Fruit fly (Drosophila melanogaster): ENCODE data around the gene Prp5.

Gene Prp5

DNA sequence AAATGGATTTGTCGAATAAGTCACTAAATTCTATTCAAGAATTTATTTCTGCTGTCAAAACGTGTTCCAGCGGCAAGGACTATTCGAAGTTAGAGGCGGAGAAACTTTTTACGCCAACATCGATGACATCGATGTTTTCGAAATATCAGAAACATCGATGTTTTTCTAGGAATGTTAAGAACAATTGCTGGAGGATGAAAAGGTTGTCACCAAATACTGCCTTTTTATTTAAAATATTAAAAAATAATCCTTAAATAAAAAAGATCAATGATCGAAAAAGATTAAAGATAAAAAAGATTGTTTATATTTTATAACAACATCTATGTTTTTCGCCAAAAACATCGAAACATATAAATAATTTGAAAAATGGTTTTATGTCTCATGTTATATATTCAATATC lies 3.0 kb upstream of the Prp5 start, which contains the start of gene CG9123:
TSS of gene CG9123 (minus strand) at position 101 of the 400 bp plus-strand sequence.
- no peak for TF ChIP-seq CG17801 (GFP tag; optimal IDR thresholded peaks at IDR 0.05; ENCODE audit: partially characterized antibody)

DNA sequence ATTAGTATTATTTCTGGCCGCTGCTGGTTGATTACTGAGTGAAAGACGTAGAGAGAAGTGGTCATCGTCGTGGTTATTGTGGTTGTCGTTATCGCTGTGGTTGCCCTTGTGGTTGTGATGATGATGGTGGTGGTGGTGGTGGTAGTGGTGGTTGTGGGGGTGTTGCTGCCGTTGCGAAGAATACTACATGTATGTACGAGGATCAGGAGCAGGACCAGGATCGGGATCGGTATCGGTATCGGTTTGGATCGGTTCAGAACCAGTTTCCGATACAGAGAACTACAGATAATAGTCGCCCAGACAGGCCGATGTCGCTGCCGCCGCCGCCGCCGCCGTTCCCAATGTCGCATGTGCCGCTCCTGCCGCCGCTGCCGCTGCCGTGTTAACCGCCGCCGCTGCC lies 7.7 kb downstream of the Prp5 start:
- no peak for TF ChIP-seq CG17801 (GFP tag; optimal IDR thresholded peaks at IDR 0.05; ENCODE audit: partially characterized antibody)

DNA sequence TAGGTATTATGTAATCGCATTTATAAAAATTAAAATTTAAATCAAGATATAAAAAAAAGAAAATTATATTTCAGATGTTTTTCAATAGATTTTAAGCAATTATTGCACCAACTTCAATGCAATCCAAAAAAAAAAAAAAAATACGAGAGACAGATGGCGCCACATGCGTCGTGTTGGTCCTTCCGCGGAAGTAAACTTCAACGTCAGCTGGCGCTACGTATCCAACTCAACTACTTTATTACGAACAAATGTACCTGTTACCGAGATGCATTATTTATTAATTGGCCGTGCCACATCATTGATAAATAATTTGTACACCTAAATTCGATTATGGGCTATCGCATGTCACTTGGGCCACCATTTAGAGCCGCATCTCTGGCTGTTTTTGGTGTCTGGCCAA lies 8.7 kb downstream of the Prp5 start:
- TF ChIP-seq CG17801 (GFP tag; optimal IDR thresholded peaks at IDR 0.05; ENCODE audit: partially characterized antibody) = no peak

DNA sequence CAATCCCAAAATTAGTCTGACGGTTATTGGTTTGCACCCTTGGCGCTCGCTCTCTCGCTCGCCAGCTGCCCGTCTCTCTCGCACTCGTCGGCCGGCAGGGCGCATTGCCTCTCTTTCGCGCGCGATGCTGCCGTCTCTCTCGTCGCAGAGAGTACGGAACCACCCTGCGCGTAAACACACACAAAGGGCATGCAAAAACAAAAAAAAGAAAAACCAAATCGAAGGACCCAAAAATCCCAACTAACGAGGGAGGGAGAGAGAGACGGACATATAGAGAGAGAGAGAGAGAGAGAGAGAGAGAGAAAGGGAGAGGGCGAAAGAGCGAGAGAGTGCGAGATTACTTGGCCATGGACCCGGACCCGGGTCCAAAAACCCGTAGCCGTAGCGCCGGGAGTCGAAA lies 11.4 kb downstream of the Prp5 start:
- TF ChIP-seq CG17801 (GFP tag; optimal IDR thresholded peaks at IDR 0.05; ENCODE audit: partially characterized antibody) = no peak

DNA sequence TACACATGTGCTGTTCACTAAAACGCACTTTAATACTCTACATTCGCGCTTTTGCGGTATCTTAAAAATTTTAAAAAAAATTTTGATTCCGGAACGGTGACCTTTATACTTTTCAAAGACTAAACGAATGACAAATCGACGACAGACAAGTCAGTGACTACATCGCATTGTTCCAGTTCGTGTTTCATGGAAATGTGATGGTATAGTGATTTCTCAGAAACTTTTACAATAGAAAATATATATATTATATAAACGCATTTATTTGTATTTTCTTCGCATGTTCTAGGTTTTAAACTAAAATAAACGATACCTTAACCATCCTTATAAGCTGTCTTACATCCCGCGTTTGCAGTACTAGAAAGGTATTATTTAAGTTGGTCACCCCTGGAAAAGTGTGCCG lies 16.0 kb downstream of the Prp5 start, which contains the start of gene Pp1-13C:
TSS of gene Pp1-13C (minus strand) at position 101 of the 400 bp plus-strand sequence.
- TF ChIP-seq CG17801 (GFP tag; optimal IDR thresholded peaks at IDR 0.05; ENCODE audit: partially characterized antibody) = no peak

DNA sequence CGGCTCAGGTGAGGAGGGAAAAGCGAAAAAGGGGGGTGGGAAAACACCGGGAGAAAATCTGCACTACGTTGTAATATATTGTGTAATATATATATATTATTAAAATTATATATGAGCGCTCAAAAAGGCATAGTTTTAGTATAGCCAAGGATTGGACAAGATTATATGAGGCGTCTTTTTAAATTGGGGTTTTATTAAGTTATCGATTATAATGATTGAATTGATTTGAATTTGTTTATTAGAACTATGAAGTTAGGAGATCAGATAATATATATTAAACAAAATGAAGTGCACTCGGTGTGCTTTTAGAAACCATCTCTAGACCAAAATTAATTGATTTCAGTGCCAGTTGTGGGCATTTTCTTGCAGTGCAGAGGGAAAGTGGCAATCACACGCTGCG lies 18.7 kb downstream of the Prp5 start:
- no peak for TF ChIP-seq CG17801 (GFP tag; optimal IDR thresholded peaks at IDR 0.05; ENCODE audit: partially characterized antibody)

DNA sequence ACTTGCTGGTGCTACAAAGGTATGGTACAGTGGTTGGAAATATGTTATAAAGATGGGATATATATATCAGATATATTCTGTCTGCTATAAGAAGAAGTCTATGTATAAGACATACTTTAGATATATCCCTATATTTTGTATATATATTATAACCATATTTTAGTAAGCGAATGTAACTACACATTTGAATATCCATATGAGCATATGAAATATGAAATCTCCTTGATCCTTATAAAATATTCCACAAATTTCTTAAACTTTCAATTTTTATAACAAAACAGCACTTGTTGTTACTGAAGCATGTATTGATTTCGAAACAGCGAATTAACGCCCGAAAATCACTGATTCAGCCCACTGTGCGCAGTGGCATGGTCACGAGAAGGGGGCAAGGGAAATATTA lies 19.5 kb downstream of the Prp5 start:
- TF ChIP-seq CG17801 (GFP tag; optimal IDR thresholded peaks at IDR 0.05; ENCODE audit: partially characterized antibody) = no peak

DNA sequence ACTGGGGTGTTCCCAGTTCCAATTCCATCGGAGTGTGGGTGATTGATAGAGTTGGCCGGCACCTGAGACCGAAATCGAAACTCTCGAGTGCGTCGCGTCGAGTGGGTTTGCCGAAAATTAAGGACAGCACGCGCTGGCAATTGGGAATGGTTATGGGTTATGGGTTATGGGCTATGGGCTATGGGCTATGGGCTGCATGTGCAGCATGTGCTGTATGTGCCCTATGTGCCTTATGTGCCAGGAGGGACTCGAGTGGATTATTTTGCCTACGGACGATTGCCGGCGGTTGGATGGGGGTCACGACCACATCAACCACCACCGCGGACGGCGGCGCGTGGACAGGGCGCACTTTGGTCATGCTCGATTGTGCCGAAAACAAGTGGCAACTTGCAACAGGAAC lies 25.1 kb downstream of the Prp5 start:
- no peak for TF ChIP-seq CG17801 (GFP tag; optimal IDR thresholded peaks at IDR 0.05; ENCODE audit: partially characterized antibody)

DNA sequence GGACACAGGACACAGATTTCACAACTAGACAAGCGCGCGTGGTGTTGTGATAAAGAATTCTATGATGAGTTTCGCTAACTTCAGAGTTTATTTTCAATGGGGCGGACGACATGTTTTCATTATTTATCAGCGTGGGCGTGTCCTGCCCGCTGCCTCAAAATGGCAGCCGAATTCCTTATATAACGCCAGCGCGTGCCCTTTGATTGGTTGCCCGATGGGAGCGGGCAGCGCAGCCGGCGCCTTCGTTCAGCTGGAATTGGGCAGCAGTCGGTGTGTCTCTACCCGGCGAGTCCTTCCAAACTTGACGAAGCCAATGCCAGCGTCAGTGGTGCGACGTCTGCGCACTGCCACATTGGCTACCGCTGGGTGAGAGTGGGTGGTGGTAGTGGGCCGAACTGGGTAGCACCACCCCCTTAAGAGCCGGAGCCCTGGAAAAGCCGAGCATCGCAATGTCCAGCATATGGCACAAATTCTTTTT lies 34.1 kb downstream of the Prp5 start, which contains the start of gene acj6:
TSS of gene acj6 (minus strand) at position 51 of the 478 bp plus-strand sequence.
- TF ChIP-seq CG17801 (GFP tag; optimal IDR thresholded peaks at IDR 0.05; ENCODE audit: partially characterized antibody) = no peak

DNA sequence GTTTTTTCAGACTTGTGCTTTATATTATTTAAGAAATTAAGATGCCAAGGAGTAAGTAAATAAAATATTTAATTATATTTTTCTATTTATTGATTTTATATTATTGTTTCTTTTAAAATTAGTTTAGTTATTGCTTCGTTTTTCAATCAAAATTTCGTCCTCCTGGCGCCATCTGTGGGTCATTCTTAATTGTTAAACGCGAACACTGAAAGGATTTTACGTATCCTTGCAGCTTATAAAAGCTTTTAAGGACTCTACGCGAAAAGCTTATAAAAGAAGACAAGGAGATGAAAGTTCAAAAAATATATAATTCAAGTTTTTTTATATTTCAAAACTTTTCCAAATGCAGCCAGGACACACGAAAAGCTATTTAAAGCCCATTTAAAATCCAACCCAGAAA lies 35.2 kb downstream of the Prp5 start:
- TF ChIP-seq CG17801 (GFP tag; optimal IDR thresholded peaks at IDR 0.05; ENCODE audit: partially characterized antibody) = no peak

DNA sequence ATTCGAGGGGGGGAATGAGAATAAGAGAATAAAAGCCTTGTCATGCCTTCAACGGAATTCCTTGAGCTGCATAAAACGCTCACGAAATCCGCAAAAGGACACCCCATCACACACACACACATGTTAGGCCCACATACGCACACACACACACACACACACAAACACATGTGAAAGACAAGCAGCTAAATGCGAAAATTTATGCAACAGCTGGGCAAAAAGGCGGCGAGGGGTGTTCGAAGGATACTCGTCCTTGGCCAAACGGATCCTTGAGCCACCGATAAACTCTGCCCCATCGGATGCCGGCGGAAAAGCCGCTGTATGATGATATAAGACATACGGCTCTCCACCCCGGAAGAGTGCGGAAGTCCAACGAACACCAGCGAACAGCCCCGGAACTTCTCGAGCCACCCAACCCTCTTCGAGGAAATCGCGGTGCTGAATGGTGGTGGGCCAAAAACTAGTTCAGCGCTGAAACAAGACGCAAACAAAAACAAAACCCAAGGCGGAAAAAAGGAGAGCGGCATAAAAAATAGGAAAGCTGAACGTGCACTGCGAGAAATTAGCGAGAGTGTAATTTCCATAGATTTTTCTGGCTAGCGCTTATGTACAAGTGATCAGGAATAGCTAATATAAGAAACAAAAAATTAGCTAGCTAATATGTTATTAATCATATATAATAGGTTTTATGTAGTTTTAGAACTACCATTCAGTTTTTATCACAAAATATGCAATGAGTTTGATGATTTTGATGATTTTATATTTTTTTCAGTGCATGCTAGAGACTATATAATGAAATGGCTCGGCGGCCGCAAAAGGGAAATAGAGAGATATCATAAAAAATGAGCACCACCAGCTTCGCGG lies 38.8 kb downstream of the Prp5 start:
- no peak for TF ChIP-seq CG17801 (GFP tag; optimal IDR thresholded peaks at IDR 0.05; ENCODE audit: partially characterized antibody)

DNA sequence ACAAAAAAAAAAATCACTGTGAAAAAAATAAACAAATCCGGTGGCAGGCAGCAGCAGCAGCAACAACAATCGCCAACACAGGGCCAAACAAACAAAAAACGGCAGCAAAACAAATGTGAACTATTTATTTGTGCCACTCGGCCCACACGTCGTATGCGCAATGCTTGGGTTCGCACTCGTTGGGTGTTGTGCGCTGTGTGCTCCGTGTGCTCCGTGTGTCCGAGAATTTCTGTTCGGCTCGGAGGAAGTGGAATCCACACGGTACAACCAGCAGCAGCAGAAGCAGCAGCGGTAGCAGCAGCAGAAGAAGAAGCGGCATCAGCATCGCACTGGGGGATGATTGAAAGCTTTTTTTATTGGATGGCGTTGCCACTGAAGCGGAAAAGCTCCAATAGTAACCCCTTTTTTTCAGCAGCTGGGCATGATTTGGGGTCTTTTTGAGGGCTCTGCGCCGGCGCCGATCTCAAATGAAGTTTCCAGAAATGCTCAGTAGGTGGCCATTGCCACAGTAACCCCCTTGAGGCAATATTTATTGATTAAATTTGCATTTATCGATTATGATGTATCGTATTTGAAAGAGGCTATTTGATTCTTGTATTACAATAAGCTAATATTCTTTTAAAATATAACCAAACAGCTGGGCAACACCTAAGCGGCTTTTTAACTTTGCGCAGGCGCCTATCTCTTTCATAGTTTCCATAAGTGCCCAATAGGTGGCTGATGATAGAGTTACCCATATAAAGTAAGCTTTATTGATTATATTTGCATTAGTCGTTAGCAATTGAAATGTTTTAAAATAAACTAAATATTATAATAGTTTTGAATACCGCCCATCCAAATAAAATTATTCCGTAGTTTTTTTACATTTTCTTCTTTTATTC lies 40.4 kb downstream of the Prp5 start, which contains the start of gene CG9164:
TSS of gene CG9164 (minus strand) at position 266 of the 881 bp plus-strand sequence.
- no peak for TF ChIP-seq CG17801 (GFP tag; optimal IDR thresholded peaks at IDR 0.05; ENCODE audit: partially characterized antibody)

DNA sequence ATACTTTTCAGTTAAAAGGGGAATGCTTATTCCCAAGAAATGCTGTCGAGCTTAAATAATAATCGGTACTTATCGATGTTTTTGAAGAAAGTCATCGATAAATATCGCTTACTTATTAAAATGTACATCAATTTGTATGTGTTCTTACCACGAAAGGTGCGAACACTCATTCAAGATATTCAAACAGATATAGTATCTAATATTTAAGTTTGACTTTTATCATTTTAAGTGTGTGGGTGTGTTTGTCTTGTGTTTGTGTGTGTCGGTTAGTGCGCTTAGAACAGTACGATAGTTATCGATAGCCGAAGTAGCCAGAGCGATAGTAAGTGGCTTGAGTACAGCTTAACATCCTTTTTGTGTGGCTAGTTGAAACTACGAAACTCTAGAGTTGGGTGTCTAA lies 42.4 kb downstream of the Prp5 start:
- TF ChIP-seq CG17801 (GFP tag; optimal IDR thresholded peaks at IDR 0.05; ENCODE audit: partially characterized antibody) = no peak

Measured in ovary, adult (tissue).